Worm (Caenorhabditis elegans): ENCODE measurements around the gene pitr-2.

pitr-2 gene

ce11 chrV:9146849-9147557, 9.5 kb upstream of the pitr-2 start, which contains the start of gene spl-2:
Gene spl-2, minus strand, starts transcription at chrV:9146899.
- TF ChIP-seq elt-2 (tag; optimal IDR thresholded peaks at IDR 0.05), result peak; percentile 22
- no peak for TF ChIP-seq pag-3 (tag; optimal IDR thresholded peaks at IDR 0.05; ENCODE audit: borderline replicate concordance)
- TF ChIP-seq hlh-6 (tag; optimal IDR thresholded peaks at IDR 0.05), result no peak
- no peak for TF ChIP-seq eyg-1 (tag; optimal IDR thresholded peaks at IDR 0.05)
- no peak for TF ChIP-seq zip-5 (tag; optimal IDR thresholded peaks at IDR 0.05)

ce11 chrV:9146196-9146595, 8.7 kb upstream of the pitr-2 start:
- peak; percentile 19 for TF ChIP-seq elt-2 (tag; optimal IDR thresholded peaks at IDR 0.05)
- TF ChIP-seq hlh-8 (tag; optimal IDR thresholded peaks at IDR 0.05), result no peak
- TF ChIP-seq unc-42 (tag; optimal IDR thresholded peaks at IDR 0.05), result no peak
- TF ChIP-seq fax-1 (tag; optimal IDR thresholded peaks at IDR 0.05), result no peak
- no peak for TF ChIP-seq hlh-15 (tag; optimal IDR thresholded peaks at IDR 0.05)

DNA sequence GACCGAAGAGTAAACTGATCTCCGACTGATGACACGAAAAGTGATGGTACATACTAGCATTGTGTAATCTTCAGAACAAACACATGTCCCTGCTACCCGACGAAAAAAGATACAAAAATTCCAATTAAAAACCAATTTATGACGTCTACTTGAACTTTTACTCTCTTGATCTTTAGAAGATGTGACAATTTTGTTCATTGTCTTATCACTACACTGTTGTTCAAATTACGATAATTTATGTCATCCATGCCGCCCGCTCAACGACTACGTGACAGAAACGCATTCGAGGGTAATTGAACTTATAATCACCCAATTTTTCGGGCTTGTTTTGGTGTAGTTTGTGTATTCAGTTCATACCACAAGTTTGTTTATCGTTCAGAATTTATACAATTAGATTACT, 6.4 kb upstream of the pitr-2 start:
- no peak for TF ChIP-seq ceh-22 (tag; optimal IDR thresholded peaks at IDR 0.05)
- TF ChIP-seq sdc-2 (tag; optimal IDR thresholded peaks at IDR 0.05), result no peak
- no peak for TF ChIP-seq ama-1 (optimal IDR thresholded peaks at IDR 0.05)
- TF ChIP-seq nhr-11 (tag; optimal IDR thresholded peaks at IDR 0.05), result no peak
- no peak for TF ChIP-seq nfya-1 (tag; optimal IDR thresholded peaks at IDR 0.05)
- TF ChIP-seq ref-2 (tag; optimal IDR thresholded peaks at IDR 0.05), result no peak
- TF ChIP-seq elt-4 (tag; optimal IDR thresholded peaks at IDR 0.05), result no peak
- no peak for TF ChIP-seq K09A11.1 (tag; optimal IDR thresholded peaks at IDR 0.05; ENCODE audit: insufficient read depth)
- no peak for TF ChIP-seq T23F11.4 (GFP tag; optimal IDR thresholded peaks at IDR 0.05)
- no peak for TF ChIP-seq ets-4 (tag; optimal IDR thresholded peaks at IDR 0.05)
- no peak for TF ChIP-seq sox-4 (tag; optimal IDR thresholded peaks at IDR 0.05)
- no peak for TF ChIP-seq eyg-1 (tag; optimal IDR thresholded peaks at IDR 0.05)
- no peak for TF ChIP-seq ztf-16 (tag; optimal IDR thresholded peaks at IDR 0.05)

DNA sequence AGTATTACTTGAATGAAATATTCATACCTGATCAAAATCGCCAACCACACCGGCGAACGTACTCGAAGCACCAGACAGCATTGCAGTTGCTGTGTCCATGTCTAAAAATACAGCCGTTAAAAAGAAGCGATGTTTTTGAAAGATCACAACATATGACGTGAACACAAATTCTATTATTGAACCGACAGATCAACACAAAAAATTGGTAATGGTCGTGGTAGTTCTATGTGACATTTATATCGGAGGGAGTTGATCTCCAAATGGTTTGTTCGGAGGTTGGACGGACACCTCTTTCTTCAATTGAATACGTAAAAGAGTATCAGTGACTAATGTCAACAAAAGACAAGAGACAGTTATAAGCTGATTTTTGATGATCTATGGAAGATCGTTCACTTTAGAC, 3.8 kb upstream of the pitr-2 start, which contains the start of gene pitr-3:
Gene pitr-3 (minus strand): TSS at position 101 of the 400 bp plus-strand sequence.
- TF ChIP-seq K09A11.1 (tag; optimal IDR thresholded peaks at IDR 0.05; ENCODE audit: insufficient read depth) (no peak), C38D4.7 (GFP tag; optimal IDR thresholded peaks at IDR 0.05) (no peak), tbx-7 (tag; optimal IDR thresholded peaks at IDR 0.05) (no peak)

DNA sequence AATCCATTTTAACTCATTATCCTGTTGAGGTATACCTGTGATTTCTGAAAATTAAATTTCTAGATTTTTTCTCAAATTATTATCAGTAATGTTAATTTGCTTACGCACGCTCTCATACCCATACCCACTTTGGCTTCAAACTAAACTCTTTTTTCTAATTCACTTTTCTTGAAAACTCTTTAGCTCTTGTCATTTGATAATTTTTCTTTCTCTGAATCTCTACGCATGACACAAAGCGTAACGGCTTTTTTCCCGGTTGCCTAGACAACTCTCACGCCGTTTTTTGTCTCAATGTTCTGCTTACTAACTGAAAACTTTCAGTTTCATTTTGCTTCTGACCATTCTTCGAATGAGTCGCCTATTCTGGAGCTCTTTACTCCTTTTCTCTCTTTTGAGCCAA, 3.6 kb downstream of the pitr-2 start, which contains the start of gene B0222.1:
Gene B0222.1 (plus strand): TSS at position 306 of the 400 bp plus-strand sequence.
- TF ChIP-seq ref-2 (tag; optimal IDR thresholded peaks at IDR 0.05), result no peak
- no peak for TF ChIP-seq ceh-31 (tag; optimal IDR thresholded peaks at IDR 0.05)
- no peak for TF ChIP-seq ttx-3 (tag; optimal IDR thresholded peaks at IDR 0.05)
- no peak for TF ChIP-seq ceh-9 (tag; optimal IDR thresholded peaks at IDR 0.05)
- no peak for TF ChIP-seq che-1 (tag; optimal IDR thresholded peaks at IDR 0.05)
- TF ChIP-seq fkh-6 (tag; optimal IDR thresholded peaks at IDR 0.05), result no peak
- TF ChIP-seq tbx-7 (tag; optimal IDR thresholded peaks at IDR 0.05), result no peak
- TF ChIP-seq ztf-16 (tag; optimal IDR thresholded peaks at IDR 0.05), result no peak
- no peak for TF ChIP-seq ceh-18 (tag; optimal IDR thresholded peaks at IDR 0.05)
- TF ChIP-seq C38D4.7 (GFP tag; optimal IDR thresholded peaks at IDR 0.05), result no peak
- no peak for TF ChIP-seq sdc-2 (tag; optimal IDR thresholded peaks at IDR 0.05)
- no peak for TF ChIP-seq syd-9 (tag; optimal IDR thresholded peaks at IDR 0.05)
- no peak for TF ChIP-seq hlh-6 (tag; optimal IDR thresholded peaks at IDR 0.05)
- TF ChIP-seq unc-42 (tag; optimal IDR thresholded peaks at IDR 0.05), result no peak
- TF ChIP-seq ceh-6 (GFP tag; optimal IDR thresholded peaks at IDR 0.05), result no peak
- no peak for TF ChIP-seq ceh-22 (tag; optimal IDR thresholded peaks at IDR 0.05)
- TF ChIP-seq lim-6 (tag; optimal IDR thresholded peaks at IDR 0.05), result no peak
- no peak for TF ChIP-seq nhr-232 (tag; optimal IDR thresholded peaks at IDR 0.05)
- no peak for TF ChIP-seq hlh-8 (tag; optimal IDR thresholded peaks at IDR 0.05)
- TF ChIP-seq odd-2 (tag; optimal IDR thresholded peaks at IDR 0.05), result no peak
